Worm (Caenorhabditis elegans) whole organism, L3 larva: ENCODE data around the gene cyp-13B2.
A peak's percentile ranks its signal among the peaks of the same experiment; 100 is the strongest.

Experiments used
- R02D3.7 ChIP-seq: fragments of 150-350 bp; optimal IDR thresholded peaks from 2 replicates; lab custom pipeline; 2014; ENCODE audit warnings: missing biosample characterization, missing genetic modification characterization
- ZK546.5 ChIP-seq: sonication (generic microtip); optimal IDR thresholded peaks from 2 replicates; lab custom pipeline; 2017; ENCODE audit warnings: missing biosample characterization, missing genetic modification characterization
- aly-2 ChIP-seq: fragments of 150-350 bp; optimal IDR thresholded peaks from 2 replicates; lab custom pipeline; 2014; ENCODE audit warnings: missing biosample characterization, missing genetic modification characterization
- ceh-16 ChIP-seq: sonication (generic microtip); optimal IDR thresholded peaks from 2 replicates; lab custom pipeline; 2017; ENCODE audit warnings: missing biosample characterization, missing genetic modification characterization
- ceh-28 ChIP-seq: fragments of 150-350 bp; optimal IDR thresholded peaks from 2 replicates; lab custom pipeline; 2014; ENCODE audit warnings: missing biosample characterization, missing genetic modification reagents, missing genetic modification characterization
- ceh-82 ChIP-seq: fragments of 150-350 bp; optimal IDR thresholded peaks from 2 replicates; lab custom pipeline; 2014; ENCODE audit warnings: missing biosample characterization, missing genetic modification characterization
- daf-12 ChIP-seq: fragments of 150-350 bp; optimal IDR thresholded peaks from 2 replicates; lab custom pipeline; 2014; ENCODE audit warnings: missing biosample characterization, missing genetic modification reagents, missing genetic modification characterization
- egl-27 ChIP-seq: sonication (generic microtip); optimal IDR thresholded peaks from 4 replicates; lab custom pipeline; 2017; ENCODE audit warnings: missing biosample characterization, missing genetic modification reagents, missing genetic modification characterization
- egl-5 ChIP-seq: fragments of 150-350 bp; optimal IDR thresholded peaks from 2 replicates; lab custom pipeline; 2017; ENCODE audit warnings: missing biosample characterization, missing genetic modification reagents, missing genetic modification characterization, inconsistent platforms
- elt-1 ChIP-seq: fragments of 150-350 bp; optimal IDR thresholded peaks from 2 replicates; lab custom pipeline; 2014; ENCODE audit warnings: missing biosample characterization, missing genetic modification characterization
- elt-3 ChIP-seq, 3 experiments: fragments of 150-350 bp in 1 of 3; sonication (generic microtip) in 2 of 3; optimal IDR thresholded peaks; 2 replicates in 2 of 3; 4 replicates in 1 of 3; lab custom pipeline; 2014 to 2017; ENCODE audit warnings: missing biosample characterization in 3 of 3, missing genetic modification characterization in 3 of 3
- eor-1 ChIP-seq, 2 experiments: fragments of 150-350 bp; optimal IDR thresholded peaks; 2 replicates each; lab custom pipeline; 2014 to 2018; ENCODE audit warnings: missing biosample characterization in 2 of 2, missing genetic modification characterization in 2 of 2
- fkh-10 ChIP-seq: sonication (generic microtip); optimal IDR thresholded peaks from 2 replicates; lab custom pipeline; 2017; ENCODE audit warnings: missing biosample characterization, missing genetic modification reagents, missing genetic modification characterization
- fkh-2 ChIP-seq: fragments of 150-350 bp; optimal IDR thresholded peaks from 2 replicates; lab custom pipeline; 2014; ENCODE audit warnings: missing biosample characterization, missing genetic modification reagents, missing genetic modification characterization
- fos-1 ChIP-seq: fragments of 150-350 bp; optimal IDR thresholded peaks from 2 replicates; lab custom pipeline; 2014; ENCODE audit warnings: missing biosample characterization, missing genetic modification characterization
- hmg-11 ChIP-seq: sonication (generic microtip); optimal IDR thresholded peaks from 2 replicates; lab custom pipeline; 2016; ENCODE audit warnings: missing genetic modification characterization, missing compliant biosample characterization
- jun-1 ChIP-seq: fragments of 150-350 bp; optimal IDR thresholded peaks from 2 replicates; lab custom pipeline; 2014; ENCODE audit warnings: missing biosample characterization, missing genetic modification reagents, missing genetic modification characterization
- lin-15B ChIP-seq: fragments of 150-350 bp; optimal IDR thresholded peaks from 2 replicates; lab custom pipeline; 2014; ENCODE audit warnings: missing biosample characterization, missing genetic modification characterization
- lsy-12 ChIP-seq: sonication (generic microtip); optimal IDR thresholded peaks from 2 replicates; lab custom pipeline; 2016; ENCODE audit warnings: mild to moderate bottlenecking, missing genetic modification characterization, missing compliant biosample characterization
- mdl-1 ChIP-seq: fragments of 150-350 bp; optimal IDR thresholded peaks from 2 replicates; lab custom pipeline; 2014; ENCODE audit warnings: missing biosample characterization, missing genetic modification characterization
- mml-1 ChIP-seq: fragments of 150-350 bp; sonication (generic microtip); optimal IDR thresholded peaks from 3 replicates; lab custom pipeline; 2014; ENCODE audit warnings: missing biosample characterization, missing genetic modification characterization
- nfya-1 ChIP-seq: sonication (generic microtip); optimal IDR thresholded peaks from 2 replicates; lab custom pipeline; 2017; ENCODE audit warnings: missing genetic modification characterization, mild to moderate bottlenecking, missing compliant biosample characterization, antibody characterized with exemption, moderate library complexity; ENCODE audit not compliant: insufficient read depth
- nhr-11 ChIP-seq: fragments of 150-350 bp; optimal IDR thresholded peaks from 2 replicates; lab custom pipeline; 2014; ENCODE audit warnings: missing biosample characterization, missing genetic modification characterization
- nhr-12 ChIP-seq: fragments of 150-350 bp; optimal IDR thresholded peaks from 2 replicates; lab custom pipeline; 2014; ENCODE audit warnings: missing biosample characterization, missing genetic modification characterization
- nhr-23 ChIP-seq: fragments of 150-350 bp; optimal IDR thresholded peaks from 2 replicates; lab custom pipeline; 2014; ENCODE audit warnings: missing biosample characterization, missing genetic modification reagents, missing genetic modification characterization
- nhr-237 ChIP-seq: fragments of 150-350 bp; optimal IDR thresholded peaks from 2 replicates; lab custom pipeline; 2014; ENCODE audit warnings: missing biosample characterization, missing genetic modification characterization
- nhr-25 ChIP-seq: sonication (generic microtip); optimal IDR thresholded peaks from 2 replicates; lab custom pipeline; 2017; ENCODE audit warnings: missing biosample characterization, missing genetic modification characterization
- nhr-67 ChIP-seq: fragments of 150-350 bp; optimal IDR thresholded peaks from 2 replicates; lab custom pipeline; 2014; ENCODE audit warnings: missing biosample characterization, missing genetic modification characterization
- nhr-76 ChIP-seq: fragments of 150-350 bp; sonication (generic microtip); optimal IDR thresholded peaks from 5 replicates; lab custom pipeline; 2014; ENCODE audit warnings: missing biosample characterization, missing genetic modification characterization
- nhr-77 ChIP-seq: fragments of 150-350 bp; optimal IDR thresholded peaks from 2 replicates; lab custom pipeline; 2014; ENCODE audit warnings: missing biosample characterization, missing genetic modification characterization
- pha-4 ChIP-seq: fragments of 150-350 bp; optimal IDR thresholded peaks from 2 replicates; lab custom pipeline; 2014; ENCODE audit warnings: missing biosample characterization, missing genetic modification reagents, missing genetic modification characterization
- pqm-1 ChIP-seq: fragments of 150-350 bp; optimal IDR thresholded peaks from 2 replicates; lab custom pipeline; 2017; ENCODE audit warnings: missing biosample characterization, missing genetic modification characterization, inconsistent platforms
- sea-2 ChIP-seq: fragments of 150-350 bp; sonication (generic microtip); optimal IDR thresholded peaks from 4 replicates; lab custom pipeline; 2014; ENCODE audit warnings: missing biosample characterization, missing genetic modification reagents, missing genetic modification characterization
- skn-1 ChIP-seq: fragments of 150-350 bp; optimal IDR thresholded peaks from 2 replicates; lab custom pipeline; 2014; ENCODE audit warnings: missing biosample characterization, missing genetic modification characterization
- snpc-4 ChIP-seq: fragments of 150-350 bp; optimal IDR thresholded peaks from 2 replicates; lab custom pipeline; 2014; ENCODE audit warnings: missing biosample characterization, missing genetic modification characterization
- tbx-2 ChIP-seq: sonication (generic microtip); optimal IDR thresholded peaks from 2 replicates; lab custom pipeline; 2016; ENCODE audit warnings: mild to moderate bottlenecking, missing genetic modification characterization, missing compliant biosample characterization
- unc-39 ChIP-seq: sonication (generic microtip); optimal IDR thresholded peaks from 4 replicates; lab custom pipeline; 2017; ENCODE audit warnings: missing biosample characterization, missing genetic modification characterization
- unc-62 ChIP-seq: fragments of 150-350 bp; sonication (generic microtip); optimal IDR thresholded peaks from 4 replicates; lab custom pipeline; 2014; ENCODE audit warnings: missing biosample characterization, missing genetic modification reagents, missing genetic modification characterization
- ztf-11 ChIP-seq: fragments of 150-350 bp; optimal IDR thresholded peaks from 2 replicates; lab custom pipeline; 2014; ENCODE audit warnings: missing biosample characterization, missing genetic modification characterization
- ztf-4 ChIP-seq: fragments of 150-350 bp; optimal IDR thresholded peaks from 2 replicates; lab custom pipeline; 2014; ENCODE audit warnings: missing biosample characterization, missing genetic modification characterization

The cyp-13B2 gene

ce11 chrX:14231987-14232386 is 6.6 kb downstream of the cyp-13B2 start:
- TF ChIP-seq nhr-12 (tag; lab: Kevin White, UChicago): no peak
- no peak for TF ChIP-seq R02D3.7 (tag; lab: Kevin White, UChicago)

ce11 chrX:14234366-14234765 is 9.0 kb downstream of the cyp-13B2 start, which contains the start of gene srg-36:
TSS of gene srg-36 (minus strand) at chrX:14234466.
- TF ChIP-seq pha-4 (tag; lab: Kevin White, UChicago) (no peak), ztf-11 (no peak), fkh-2 (tag; lab: Kevin White, UChicago) (no peak), mml-1 (tag; lab: Kevin White, UChicago) (no peak), lsy-12 (tag; lab: Kevin White, UChicago) (no peak), nhr-237 (tag; lab: Kevin White, UChicago) (no peak), mdl-1 (tag; lab: Kevin White, UChicago) (no peak), egl-5 (tag; lab: Kevin White, UChicago) (no peak), nhr-23 (no peak)

- TF ChIP-seq nhr-25 (tag; lab: Kevin White, UChicago) (no peak), mdl-1 (tag; lab: Kevin White, UChicago) (no peak), elt-3 (tag; optimal IDR thresholded peaks at IDR 0.05; lab: Kevin White, UChicago) (no peak), nhr-237 (tag; lab: Kevin White, UChicago) (no peak), nhr-77 (tag; lab: Kevin White, UChicago) (no peak), tbx-2 (no peak), hmg-11 (tag; lab: Kevin White, UChicago) (no peak), pha-4 (tag; lab: Kevin White, UChicago) (no peak), nfya-1 (tag; lab: Kevin White, UChicago) (no peak), nhr-11 (no peak), ceh-82 (tag; lab: Kevin White, UChicago) (no peak)
Measured at ce11 chrX:14234932-14235331, 9.6 kb downstream of the cyp-13B2 start, which contains the start of gene srg-37. TSS of gene srg-37 (minus strand) at chrX:14235032.

- TF ChIP-seq nhr-77 (tag; lab: Kevin White, UChicago) (no peak), mml-1 (tag; lab: Kevin White, UChicago) (no peak), fkh-2 (tag; lab: Kevin White, UChicago) (no peak), fos-1 (no peak), nhr-25 (tag; lab: Kevin White, UChicago) (no peak), ZK546.5 (tag; lab: Kevin White, UChicago) (no peak), elt-3 (tag; optimal IDR thresholded peaks at IDR 0.05; lab: Kevin White, UChicago) (no peak), lin-15B (no peak), elt-1 (tag; lab: Kevin White, UChicago) (no peak), ceh-28 (tag; lab: Kevin White, UChicago) (no peak), eor-1 (tag; optimal IDR thresholded peaks at IDR 0.05; lab: Kevin White, UChicago) (no peak), nhr-67 (tag; lab: Kevin White, UChicago) (no peak), tbx-2 (no peak)
Measured at ce11 chrX:14236121-14236824, 10.9 kb downstream of the cyp-13B2 start.

ce11 chrX:14238291-14238758 is 13.0 kb downstream of the cyp-13B2 start, which contains the start of gene K04C1.2:
TSS of gene K04C1.2 (plus strand) at chrX:14238708.
- TF ChIP-seq nhr-76 (tag; lab: Kevin White, UChicago) (no peak), mdl-1 (tag; lab: Kevin White, UChicago) (no peak), ceh-28 (tag; lab: Kevin White, UChicago) (peak; percentile 61), mml-1 (tag; lab: Kevin White, UChicago) (no peak), unc-39 (tag; lab: Kevin White, UChicago) (no peak), aly-2 (tag; lab: Kevin White, UChicago) (no peak), lin-15B (no peak), R02D3.7 (tag; lab: Kevin White, UChicago) (no peak), daf-12 (tag; lab: Kevin White, UChicago) (no peak), unc-62 (GFP tag; lab: Kevin White, UChicago) (no peak), ztf-11 (no peak), nhr-11 (no peak), sea-2 (GFP tag; lab: Kevin White, UChicago) (no peak), nhr-77 (tag; lab: Kevin White, UChicago) (no peak), jun-1 (tag; lab: Kevin White, UChicago) (peak; percentile 4), eor-1 (tag; optimal IDR thresholded peaks at IDR 0.05; lab: Kevin White, UChicago) (no peak), pqm-1 (peak; percentile 44), snpc-4 (tag; lab: Kevin White, UChicago) (no peak), ztf-4 (tag; lab: Kevin White, UChicago) (no peak), egl-27 (no peak), ceh-82 (tag; lab: Kevin White, UChicago) (no peak), elt-3 (tag; optimal IDR thresholded peaks at IDR 0.05; lab: Kevin White, UChicago) (no peak), nhr-23 (no peak), nhr-237 (tag; lab: Kevin White, UChicago) (no peak), fkh-10 (GFP tag; lab: Kevin White, UChicago) (no peak), skn-1 (tag; lab: Kevin White, UChicago) (no peak), fkh-2 (tag; lab: Kevin White, UChicago) (no peak), ceh-16 (no peak), ZK546.5 (tag; lab: Kevin White, UChicago) (no peak), fos-1 (no peak), lsy-12 (tag; lab: Kevin White, UChicago) (no peak), nhr-25 (tag; lab: Kevin White, UChicago) (peak; percentile 9), hmg-11 (tag; lab: Kevin White, UChicago) (peak; percentile 73)
